Fruit fly (Drosophila melanogaster) whole organism, embryonic: ENCODE measurements around the gene CG7352.

Experiments used
- Antp ChIP-seq: fragments of 200-800 bp; sonication (Bioruptor generic); optimal IDR thresholded peaks from 3 replicates; lab custom pipeline; 2016; ENCODE audit warnings: missing biosample characterization, missing genetic modification characterization
- Bgb ChIP-seq: fragments of 200-800 bp; sonication (Bioruptor generic); IDR thresholded peaks from 2 replicates; pipeline ENCODE4 v1.3.6; 2022; ENCODE audit warnings: missing biosample characterization, missing genetic modification characterization; ENCODE audit not compliant: partially characterized antibody
- CG1024 ChIP-seq: fragments of 200-800 bp; sonication (Bioruptor generic); IDR thresholded peaks from 2 replicates; pipeline ENCODE4 v1.3.6; 2022; ENCODE audit warnings: missing biosample characterization, missing genetic modification characterization
- CG10366 ChIP-seq: fragments of 200-800 bp; sonication (Bioruptor generic); IDR thresholded peaks from 2 replicates; pipeline ENCODE4 v1.3.6; 2022; ENCODE audit warnings: missing biosample characterization, missing genetic modification characterization
- CG10431 ChIP-seq: fragments of 200-800 bp; sonication (Bioruptor generic); optimal IDR thresholded peaks from 3 replicates; lab custom pipeline; 2018; ENCODE audit warnings: missing biosample characterization, mild to moderate bottlenecking, missing genetic modification characterization
- CG10565 ChIP-seq: fragments of 200-800 bp; sonication (Bioruptor generic); optimal IDR thresholded peaks from 3 replicates; lab custom pipeline; 2016; ENCODE audit warnings: missing biosample characterization, mild to moderate bottlenecking, missing genetic modification characterization
- CG11247 ChIP-seq: fragments of 200-800 bp; sonication (Bioruptor generic); IDR thresholded peaks from 2 replicates; pipeline ENCODE4 v1.3.6; 2022; ENCODE audit warnings: missing biosample characterization, missing genetic modification characterization
- CG11456 ChIP-seq: fragments of 200-800 bp; sonication (Bioruptor generic); IDR thresholded peaks from 3 replicates; pipeline ENCODE4 v1.3.6; 2022; ENCODE audit warnings: missing biosample characterization, missing genetic modification characterization
- CG11560 ChIP-seq: fragments of 200-800 bp; sonication (Bioruptor generic); IDR thresholded peaks from 3 replicates; pipeline ENCODE4 v1.3.6; 2022; ENCODE audit warnings: missing biosample characterization, missing genetic modification characterization
- CG12299 ChIP-seq: fragments of 200-800 bp; sonication (Bioruptor generic); optimal IDR thresholded peaks from 2 replicates; lab custom pipeline; 2018; ENCODE audit warnings: missing biosample characterization, mild to moderate bottlenecking, missing genetic modification characterization
- CG14710 ChIP-seq: fragments of 200-800 bp; sonication (Bioruptor generic); optimal IDR thresholded peaks from 3 replicates; lab custom pipeline; 2019; ENCODE audit warnings: missing biosample characterization, mild to moderate bottlenecking, missing genetic modification characterization, moderate library complexity
- CG15073 ChIP-seq: fragments of 200-800 bp; sonication (Bioruptor generic); optimal IDR thresholded peaks from 2 replicates; lab custom pipeline; 2016; ENCODE audit warnings: missing biosample characterization, missing genetic modification characterization
- CG17328 ChIP-seq: fragments of 200-800 bp; sonication (Bioruptor generic); IDR thresholded peaks from 2 replicates; pipeline ENCODE4 v1.3.6; 2022; ENCODE audit warnings: missing biosample characterization, missing genetic modification characterization
- CG2202 ChIP-seq: fragments of 200-800 bp; sonication (Bioruptor generic); optimal IDR thresholded peaks from 2 replicates; lab custom pipeline; 2018; ENCODE audit warnings: missing biosample characterization, mild to moderate bottlenecking, missing genetic modification characterization
- CG2875 ChIP-seq: fragments of 200-800 bp; sonication (Bioruptor generic); optimal IDR thresholded peaks from 2 replicates; lab custom pipeline; 2017; ENCODE audit warnings: missing biosample characterization, mild to moderate bottlenecking, missing genetic modification characterization, missing genetic modification reagents
- CG30403 ChIP-seq: fragments of 200-800 bp; sonication (Bioruptor generic); optimal IDR thresholded peaks from 3 replicates; lab custom pipeline; 2016; ENCODE audit warnings: missing biosample characterization, missing genetic modification characterization
- CG3065 ChIP-seq: fragments of 200-800 bp; sonication (Bioruptor generic); optimal IDR thresholded peaks from 2 replicates; lab custom pipeline; 2016; ENCODE audit warnings: missing biosample characterization, missing genetic modification characterization
- CG31224 ChIP-seq: fragments of 200-800 bp; sonication (Bioruptor generic); IDR thresholded peaks from 2 replicates; pipeline ENCODE4 v1.3.6; 2022; ENCODE audit warnings: missing biosample characterization, missing genetic modification characterization
- CG6254 ChIP-seq: fragments of 200-800 bp; sonication (Bioruptor generic); optimal IDR thresholded peaks from 3 replicates; lab custom pipeline; 2017; ENCODE audit warnings: mild to moderate bottlenecking, missing biosample characterization, missing genetic modification reagents, missing genetic modification characterization
- CG6683 ChIP-seq: fragments of 200-800 bp; sonication (Bioruptor generic); optimal IDR thresholded peaks from 2 replicates; lab custom pipeline; 2017; ENCODE audit warnings: missing biosample characterization, mild to moderate bottlenecking, missing genetic modification characterization, missing genetic modification reagents
- CG6813 ChIP-seq: fragments of 200-800 bp; sonication (Bioruptor generic); optimal IDR thresholded peaks from 2 replicates; lab custom pipeline; 2017; ENCODE audit warnings: missing biosample characterization, missing genetic modification characterization, mild to moderate bottlenecking, moderate library complexity, missing genetic modification reagents
- CG8359 ChIP-seq: fragments of 200-800 bp; sonication (Bioruptor generic); optimal IDR thresholded peaks from 2 replicates; lab custom pipeline; 2017; ENCODE audit warnings: missing biosample characterization, mild to moderate bottlenecking, missing genetic modification characterization, borderline replicate concordance
- CHES-1-like ChIP-seq: fragments of 200-800 bp; sonication (Bioruptor generic); optimal IDR thresholded peaks from 2 replicates; lab custom pipeline; 2016; ENCODE audit warnings: missing biosample characterization, missing genetic modification characterization
- Camta ChIP-seq: fragments of 200-800 bp; sonication (Bioruptor generic); optimal IDR thresholded peaks from 2 replicates; lab custom pipeline; 2016; ENCODE audit warnings: missing biosample characterization, missing genetic modification characterization
- Eip74EF ChIP-seq, 2 experiments: fragments of 200-800 bp in 1 of 2; fragments of >200 bp in 1 of 2; sonication (Bioruptor generic) in 1 of 2; optimal IDR thresholded peaks; 2 replicates each; lab custom pipeline; 2017 to 2019; ENCODE audit warnings: missing biosample characterization in 2 of 2, missing genetic modification characterization in 2 of 2, mild to moderate bottlenecking in 1 of 2, moderate library complexity in 1 of 2
- HLH3B ChIP-seq: fragments of 200-800 bp; sonication (Bioruptor generic); IDR thresholded peaks from 2 replicates; pipeline ENCODE4 v1.3.6; 2022; ENCODE audit warnings: missing biosample characterization, missing genetic modification characterization
- HLH54F ChIP-seq: fragments of 200-800 bp; sonication (Bioruptor generic); optimal IDR thresholded peaks from 3 replicates; lab custom pipeline; 2016; ENCODE audit warnings: missing biosample characterization, missing genetic modification characterization
- Hmx ChIP-seq: fragments of 200-800 bp; sonication (Bioruptor generic); optimal IDR thresholded peaks from 2 replicates; lab custom pipeline; 2016; ENCODE audit warnings: missing biosample characterization, missing genetic modification characterization
- Mes4 ChIP-seq: fragments of 200-800 bp; sonication (Bioruptor generic); optimal IDR thresholded peaks from 2 replicates; lab custom pipeline; 2016; ENCODE audit warnings: missing biosample characterization, missing genetic modification characterization
- Myb ChIP-seq: fragments of 200-800 bp; sonication (Bioruptor generic); optimal IDR thresholded peaks from 2 replicates; lab custom pipeline; 2016; ENCODE audit warnings: missing biosample characterization, missing genetic modification characterization
- NfI ChIP-seq: fragments of 200-800 bp; sonication (Bioruptor generic); optimal IDR thresholded peaks from 3 replicates; lab custom pipeline; 2018; ENCODE audit warnings: missing biosample characterization, mild to moderate bottlenecking, missing genetic modification characterization, moderate library complexity
- Ptx1 ChIP-seq: fragments of 200-800 bp; sonication (Bioruptor generic); IDR thresholded peaks from 2 replicates; pipeline ENCODE4 v1.3.6; 2022; ENCODE audit warnings: missing biosample characterization, missing genetic modification characterization
- TFAM ChIP-seq: fragments of 200-800 bp; sonication (Bioruptor generic); optimal IDR thresholded peaks from 2 replicates; lab custom pipeline; 2017; ENCODE audit warnings: missing biosample characterization, missing genetic modification characterization, inconsistent platforms
- ap ChIP-seq: fragments of 200-800 bp; sonication (Bioruptor generic); IDR thresholded peaks from 2 replicates; pipeline ENCODE4 v1.3.6; 2022; ENCODE audit warnings: missing biosample characterization, missing genetic modification characterization
- btn ChIP-seq: fragments of 200-800 bp; sonication (Bioruptor generic); optimal IDR thresholded peaks from 2 replicates; lab custom pipeline; 2016; ENCODE audit warnings: missing biosample characterization, missing genetic modification characterization
- cg ChIP-seq: fragments of 200-800 bp; sonication (Bioruptor generic); optimal IDR thresholded peaks from 3 replicates; lab custom pipeline; 2019; ENCODE audit warnings: missing biosample characterization, mild to moderate bottlenecking, missing genetic modification characterization, moderate library complexity
- chif ChIP-seq, 2 experiments: fragments of 200-800 bp; sonication (Bioruptor generic); optimal IDR thresholded peaks; 3 replicates each; lab custom pipeline; 2016; ENCODE audit warnings: missing biosample characterization in 2 of 2, missing genetic modification characterization in 2 of 2
- en ChIP-seq: fragments of 200-800 bp; sonication (Bioruptor generic); optimal IDR thresholded peaks from 2 replicates; lab custom pipeline; 2016; ENCODE audit warnings: missing biosample characterization, missing genetic modification characterization
- exex ChIP-seq: fragments of 200-800 bp; sonication (Bioruptor generic); optimal IDR thresholded peaks from 4 replicates; lab custom pipeline; 2018; ENCODE audit warnings: missing biosample characterization, mild to moderate bottlenecking, missing genetic modification characterization, moderate library complexity
- gro ChIP-seq: fragments of 200-800 bp; sonication (Bioruptor generic); optimal IDR thresholded peaks from 2 replicates; lab custom pipeline; 2016; ENCODE audit warnings: missing biosample characterization, missing genetic modification characterization
- ham ChIP-seq: fragments of 200-800 bp; sonication (Bioruptor generic); IDR thresholded peaks from 2 replicates; pipeline ENCODE4 v1.3.6; 2022; ENCODE audit warnings: missing biosample characterization, missing genetic modification characterization
- hkb ChIP-seq, 2 experiments: fragments of 200-800 bp in 1 of 2; fragments of >200 bp in 1 of 2; sonication (Bioruptor generic) in 1 of 2; IDR thresholded peaks in 1 of 2; optimal IDR thresholded peaks in 1 of 2; 2 replicates each; pipeline versions ENCODE4 v1.3.6 to Lab custom; 2017 to 2022; ENCODE audit warnings: missing biosample characterization in 1 of 2, missing genetic modification characterization in 1 of 2
- hth ChIP-seq: fragments of >200 bp; optimal IDR thresholded peaks from 2 replicates; lab custom pipeline; 2017; ENCODE audit warnings: inconsistent platforms
- pho ChIP-seq: fragments of 200-800 bp; sonication (Bioruptor generic); optimal IDR thresholded peaks from 2 replicates; lab custom pipeline; 2016; ENCODE audit warnings: missing biosample characterization, missing genetic modification characterization
- rib ChIP-seq: fragments of 200-800 bp; sonication (Bioruptor generic); IDR thresholded peaks from 2 replicates; pipeline ENCODE4 v1.3.6; 2022; ENCODE audit warnings: missing biosample characterization, missing genetic modification characterization
- sd ChIP-seq: fragments of 200-800 bp; sonication (Bioruptor generic); optimal IDR thresholded peaks from 3 replicates; lab custom pipeline; 2018; ENCODE audit warnings: missing biosample characterization, mild to moderate bottlenecking, missing genetic modification characterization, moderate library complexity
- sisA ChIP-seq: fragments of 200-800 bp; sonication (Bioruptor generic); IDR thresholded peaks from 2 replicates; pipeline ENCODE4 v1.3.6; 2022; ENCODE audit warnings: missing biosample characterization, missing genetic modification characterization
- stc ChIP-seq: fragments of 200-800 bp; sonication (Bioruptor generic); IDR thresholded peaks from 2 replicates; pipeline ENCODE4 v1.3.6; 2022; ENCODE audit warnings: missing biosample characterization, missing genetic modification characterization
- wor ChIP-seq: fragments of 200-800 bp; sonication (Bioruptor generic); IDR thresholded peaks from 2 replicates; pipeline ENCODE4 v1.3.6; 2022; ENCODE audit warnings: missing biosample characterization, missing genetic modification characterization
- z ChIP-seq: fragments of 200-800 bp; sonication (Bioruptor generic); IDR thresholded peaks from 3 replicates; pipeline ENCODE4 v1.3.6; 2022; ENCODE audit warnings: missing biosample characterization, missing genetic modification characterization

Gene CG7352

DNA sequence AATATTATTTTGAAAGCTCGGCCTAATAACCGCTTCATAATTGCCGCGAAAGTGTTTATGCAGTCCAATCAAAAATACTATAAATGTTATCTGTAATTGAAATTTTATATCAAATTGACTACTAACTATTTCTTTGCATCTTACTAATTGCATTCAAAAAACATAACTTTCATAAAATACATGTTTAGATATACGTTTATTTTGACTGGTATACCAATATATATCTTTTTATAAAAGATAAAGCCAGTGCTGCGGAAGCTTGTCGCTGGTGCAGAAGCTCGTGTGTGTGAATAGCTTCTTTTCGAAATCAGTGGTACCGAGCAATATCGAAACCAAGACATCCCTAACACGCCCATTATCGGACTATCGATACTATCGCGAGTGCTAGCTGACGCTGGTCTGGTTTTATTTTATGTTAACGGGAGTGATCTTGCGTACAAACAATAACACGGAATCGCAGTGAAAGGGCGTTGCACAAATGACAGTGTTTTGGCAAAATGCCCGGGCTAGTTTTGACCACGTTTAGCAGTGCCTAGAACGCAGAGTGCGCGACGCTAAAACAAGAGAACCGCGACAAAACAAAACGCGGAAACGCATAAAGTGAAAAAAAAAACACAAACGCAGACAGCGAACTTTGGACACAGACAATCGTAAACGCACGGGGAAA, 2.2 kb downstream of the CG7352 start, which contains the start of gene Atg13 (continued):
- no peak for TF ChIP-seq btn (GFP tag; lab: Kevin White, UChicago)
- TF ChIP-seq pho (GFP tag; lab: Kevin White, UChicago) = peak; percentile 27
- no peak for TF ChIP-seq CG8359 (GFP tag; lab: Kevin White, UChicago)
- no peak for TF ChIP-seq Antp
- TF ChIP-seq hth = no peak
- no peak for TF ChIP-seq HLH3B
- TF ChIP-seq NfI (GFP tag; lab: Kevin White, UChicago) = peak; percentile 7
- no peak for TF ChIP-seq CG31224 (GFP tag; lab: Robert Waterston, UW)
- peak; percentile 49 to 64 for TF ChIP-seq Eip74EF (GFP tag; optimal IDR thresholded peaks at IDR 0.05; lab: Kevin White, UChicago)
- peak; percentile 0 for TF ChIP-seq CG3065 (GFP tag; lab: Kevin White, UChicago)
- no peak for TF ChIP-seq stc (GFP tag; lab: Robert Waterston, UW)
- no peak for TF ChIP-seq en (GFP tag; lab: Kevin White, UChicago)
- no peak for TF ChIP-seq CG6254 (GFP tag; lab: Kevin White, UChicago)
- TF ChIP-seq hkb (optimal IDR thresholded peaks at IDR 0.05; lab: Kevin White, UChicago) = peak; percentile 62
- 0 out of 2 replicates have a peak, but pooled peaks have one; percentile 11 for TF ChIP-seq hkb (GFP tag; IDR thresholded peaks at IDR 0.05; lab: Robert Waterston, UW)
- TF ChIP-seq gro (GFP tag; lab: Kevin White, UChicago) = no peak
- no peak for TF ChIP-seq CG2875 (GFP tag; lab: Kevin White, UChicago)
- TF ChIP-seq chif (GFP tag; optimal IDR thresholded peaks at IDR 0.05; lab: Kevin White, UChicago) = peak in 1 of 2 experiments; percentile 38
- TF ChIP-seq CG6813 (GFP tag; lab: Kevin White, UChicago) = no peak
- TF ChIP-seq ham (GFP tag; lab: Robert Waterston, UW) = no peak
- TF ChIP-seq Ptx1 (GFP tag; lab: Robert Waterston, UW) = peak; percentile 34; the same call in 1 of the 2 replicates
- TF ChIP-seq Camta = peak; percentile 5
- no peak for TF ChIP-seq CG6683 (GFP tag; lab: Kevin White, UChicago)
- peak; percentile 81 for TF ChIP-seq Bgb (GFP tag; lab: Robert Waterston, UW)
- TF ChIP-seq CG14710 = peak; percentile 81
- TF ChIP-seq z = no peak
- peak; percentile 9 for TF ChIP-seq Myb (GFP tag; lab: Kevin White, UChicago)
- TF ChIP-seq CG10366 (GFP tag; lab: Robert Waterston, UW) = no peak
- TF ChIP-seq CG11560 = no peak
- TF ChIP-seq CG17328 (GFP tag; lab: Robert Waterston, UW) = no peak
- TF ChIP-seq CG30403 (GFP tag; lab: Kevin White, UChicago) = peak; percentile 65
- TF ChIP-seq CG1024 (GFP tag; lab: Robert Waterston, UW) = peak; percentile 55; the same call in 1 of the 2 replicates
- no peak for TF ChIP-seq Hmx (GFP tag; lab: Kevin White, UChicago)
- TF ChIP-seq sisA = no peak
- TF ChIP-seq CG10565 = no peak
- TF ChIP-seq HLH54F (GFP tag; lab: Kevin White, UChicago) = peak; percentile 15
- TF ChIP-seq CHES-1-like (GFP tag; lab: Kevin White, UChicago) = no peak
- TF ChIP-seq CG12299 (tag; lab: Kevin White, UChicago) = no peak
- no peak for TF ChIP-seq CG10431 (GFP tag; lab: Kevin White, UChicago)
- no peak for TF ChIP-seq exex (tag; lab: Kevin White, UChicago)
- 0 out of 3 replicates have a peak, but pooled peaks have one; percentile 45 for TF ChIP-seq CG11456 (GFP tag; lab: Robert Waterston, UW)
- TF ChIP-seq cg = no peak
- TF ChIP-seq ap (GFP tag; lab: Robert Waterston, UW) = no peak
- no peak for TF ChIP-seq CG15073 (GFP tag; lab: Kevin White, UChicago)
- no peak for TF ChIP-seq CG2202 (tag; lab: Kevin White, UChicago)
- no peak for TF ChIP-seq rib (GFP tag; lab: Robert Waterston, UW)
- no peak for TF ChIP-seq Mes4
- no peak for TF ChIP-seq sd (tag; lab: Kevin White, UChicago)
- TF ChIP-seq TFAM (GFP tag; lab: Kevin White, UChicago) = no peak
- TF ChIP-seq wor = no peak
- TF ChIP-seq CG11247 (GFP tag; lab: Robert Waterston, UW) = no peak
